Worm (Caenorhabditis elegans) whole organism, dauer: ENCODE measurements around the gene nhr-204.

Experiments used
- unc-62 ChIP-seq: sonication (generic microtip); optimal IDR thresholded peaks from 2 replicates; lab custom pipeline; 2017; ENCODE audit warnings: missing biosample characterization, missing genetic modification reagents, missing genetic modification characterization

Gene nhr-204

DNA sequence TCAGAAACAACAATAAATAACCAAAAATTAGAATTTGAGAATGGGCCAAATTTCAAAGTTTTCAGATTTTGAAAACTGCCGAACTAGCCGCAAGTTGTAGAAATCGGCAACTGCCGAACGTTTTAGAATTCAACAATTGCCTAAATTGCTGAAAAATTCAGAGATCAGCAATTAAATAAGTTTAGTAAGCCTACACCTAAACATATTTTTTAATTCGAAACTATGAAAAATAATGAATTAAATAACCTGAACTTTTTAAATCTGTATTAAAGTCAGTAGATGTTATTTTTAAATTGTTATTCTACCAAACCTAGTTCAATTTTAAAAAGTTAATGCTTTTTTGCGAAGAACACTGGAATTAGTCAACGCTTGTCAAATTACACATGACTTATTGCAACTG lies at the start of gene nhr-204:
Gene nhr-204 (minus strand): TSS at position 101 of the 400 bp plus-strand sequence.
- no peak for TF ChIP-seq unc-62 (GFP tag; lab: Kevin White, UChicago)

DNA sequence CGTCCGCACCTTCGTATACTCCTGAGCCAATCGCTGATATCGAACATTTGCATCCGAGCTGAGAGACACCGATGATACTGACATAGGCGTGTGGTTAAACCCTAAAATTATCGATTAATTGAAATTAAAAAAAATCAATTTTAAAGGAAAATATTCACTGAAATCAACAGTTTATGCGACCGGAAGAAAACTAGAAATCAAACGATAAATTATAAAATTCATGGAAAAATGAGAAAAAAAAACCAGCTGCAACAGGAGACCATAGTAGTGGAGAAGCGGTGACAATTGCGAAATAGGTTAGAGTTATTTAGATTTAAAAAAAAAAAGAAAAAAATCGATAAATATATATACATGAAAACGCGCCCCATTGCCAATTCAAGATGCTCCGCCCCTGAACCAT lies 46.0 kb upstream of the nhr-204 start, which contains the start of gene F33E11.3:
Gene F33E11.3 (minus strand): TSS at position 101 of the 400 bp plus-strand sequence.
- TF ChIP-seq unc-62 (GFP tag; lab: Kevin White, UChicago) = no peak

DNA sequence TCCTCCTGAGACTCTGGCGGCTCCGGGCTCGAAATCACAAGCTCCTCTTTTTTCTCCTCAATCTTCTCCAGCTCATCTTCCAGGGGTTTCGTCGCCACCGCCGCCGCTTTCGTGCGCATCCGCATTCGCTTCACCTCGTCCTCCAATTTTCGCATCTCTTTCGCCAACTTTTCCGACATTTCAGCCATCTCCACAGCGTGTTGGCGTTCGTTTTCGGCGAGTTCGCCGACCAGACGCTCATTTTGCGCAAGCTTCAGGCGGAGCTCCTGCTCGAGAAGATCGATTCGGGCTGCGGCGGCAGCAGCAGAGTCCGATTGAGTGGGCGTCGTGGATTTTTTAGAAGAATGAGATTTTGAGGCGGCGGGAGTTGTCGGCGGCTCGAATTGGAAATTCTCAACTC lies 44.6 kb upstream of the nhr-204 start:
- TF ChIP-seq unc-62 (GFP tag; lab: Kevin White, UChicago) = no peak

DNA sequence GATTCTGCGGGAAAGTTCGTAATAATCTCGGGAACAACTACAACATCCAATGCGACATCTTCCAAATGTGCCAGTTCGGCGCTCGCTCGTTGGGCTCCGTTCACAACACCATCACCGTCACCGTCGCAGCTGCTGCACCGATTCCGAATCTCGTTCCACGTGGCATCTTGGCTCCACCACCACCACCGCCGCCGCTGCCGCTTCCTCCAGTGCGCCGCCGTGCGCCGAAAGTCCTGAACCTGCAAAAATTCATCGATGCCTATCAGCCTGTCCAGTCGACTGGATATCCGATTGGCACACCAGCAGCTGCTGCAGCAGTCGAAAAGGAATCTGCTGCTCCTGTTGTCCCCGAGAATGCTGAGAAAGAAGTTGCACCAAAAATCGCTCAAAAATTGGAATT lies 39.8 kb upstream of the nhr-204 start:
- no peak for TF ChIP-seq unc-62 (GFP tag; lab: Kevin White, UChicago)

DNA sequence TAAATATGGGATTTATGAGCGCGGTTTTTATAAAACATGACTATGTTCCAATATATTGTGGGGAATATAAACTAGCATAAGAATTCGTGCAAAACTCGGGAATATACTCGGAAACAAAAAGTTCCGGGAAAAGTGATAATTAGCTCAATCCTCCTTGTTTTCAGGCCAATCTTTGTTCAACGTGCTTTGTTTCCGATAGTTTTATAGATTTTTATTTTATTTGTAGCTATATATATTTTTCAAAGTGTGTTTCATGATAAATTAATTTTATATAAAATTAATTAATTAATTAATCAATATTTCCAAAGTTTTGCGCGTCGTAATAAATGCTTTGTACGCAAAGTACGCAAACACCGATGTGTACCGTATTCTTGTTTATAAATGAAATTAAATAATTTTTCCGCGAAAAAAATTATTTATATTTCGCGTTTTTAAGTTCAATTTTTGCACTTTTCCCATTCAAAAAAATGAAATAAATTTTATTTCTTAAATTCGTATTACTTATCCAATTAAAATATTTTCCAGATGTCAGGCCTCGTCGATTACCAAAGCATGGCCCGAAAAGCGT lies 38.9 kb upstream of the nhr-204 start, which contains the start of gene F33E11.2:
Gene F33E11.2 (plus strand): TSS at position 524 of the 568 bp plus-strand sequence.
- no peak for TF ChIP-seq unc-62 (GFP tag; lab: Kevin White, UChicago)

DNA sequence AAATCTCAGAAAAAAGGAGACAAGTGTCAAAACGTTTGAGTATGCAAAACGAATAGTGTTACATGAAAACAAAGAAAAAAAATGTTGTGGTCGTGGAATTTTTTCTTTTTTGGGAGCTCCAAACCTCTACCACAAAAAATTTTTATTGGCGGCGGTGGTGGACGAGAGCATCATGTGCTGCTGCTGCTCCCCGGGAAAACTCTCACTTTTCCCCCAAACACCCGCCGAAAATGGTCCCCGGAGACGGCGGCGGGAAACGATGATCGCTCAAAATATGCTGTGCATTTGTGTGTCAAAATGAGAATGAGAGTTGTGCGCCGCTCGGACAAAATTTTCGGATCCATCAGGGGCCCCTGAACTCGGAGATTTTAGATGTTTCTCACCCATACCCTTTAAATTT lies 37.2 kb upstream of the nhr-204 start:
- no peak for TF ChIP-seq unc-62 (GFP tag; lab: Kevin White, UChicago)

DNA sequence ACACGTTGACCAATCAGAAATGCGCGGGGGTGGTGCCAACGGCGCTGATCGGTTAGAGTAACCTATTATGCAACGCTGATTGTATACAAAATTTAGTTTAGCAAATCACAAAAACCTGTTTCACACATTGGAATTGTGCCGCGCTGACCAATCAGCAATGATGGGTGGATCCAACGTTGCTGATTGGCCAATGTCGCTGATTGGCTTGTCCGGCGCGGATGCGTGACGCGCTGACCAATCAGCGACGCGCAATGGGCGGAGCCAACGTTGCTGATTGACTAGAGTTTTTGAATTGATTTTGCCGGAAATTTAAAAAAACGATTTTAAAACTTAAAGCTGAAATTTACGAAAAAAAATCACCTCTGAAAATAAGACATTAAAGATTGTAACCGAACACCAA lies 26.7 kb upstream of the nhr-204 start:
- no peak for TF ChIP-seq unc-62 (GFP tag; lab: Kevin White, UChicago)

DNA sequence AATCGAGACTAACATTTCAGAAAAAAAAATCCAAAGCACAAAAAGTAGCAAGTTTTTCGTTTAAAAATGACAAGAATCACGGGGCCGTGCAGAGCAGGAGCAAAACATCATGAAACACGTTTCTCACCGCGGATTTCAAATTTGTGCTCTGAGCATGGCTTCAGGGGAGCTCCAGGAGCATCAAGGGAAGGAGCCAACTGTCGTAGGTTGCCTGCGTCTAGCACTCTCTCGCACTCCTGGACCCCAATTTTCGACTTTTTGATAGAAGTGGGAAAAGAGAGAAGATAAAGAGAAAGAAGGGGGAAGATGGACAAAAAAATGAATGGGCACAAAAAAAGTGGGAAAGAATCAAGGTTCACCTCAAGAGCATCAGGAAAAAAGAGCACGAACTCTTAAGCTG lies 26.2 kb upstream of the nhr-204 start:
- TF ChIP-seq unc-62 (GFP tag; lab: Kevin White, UChicago) = no peak

DNA sequence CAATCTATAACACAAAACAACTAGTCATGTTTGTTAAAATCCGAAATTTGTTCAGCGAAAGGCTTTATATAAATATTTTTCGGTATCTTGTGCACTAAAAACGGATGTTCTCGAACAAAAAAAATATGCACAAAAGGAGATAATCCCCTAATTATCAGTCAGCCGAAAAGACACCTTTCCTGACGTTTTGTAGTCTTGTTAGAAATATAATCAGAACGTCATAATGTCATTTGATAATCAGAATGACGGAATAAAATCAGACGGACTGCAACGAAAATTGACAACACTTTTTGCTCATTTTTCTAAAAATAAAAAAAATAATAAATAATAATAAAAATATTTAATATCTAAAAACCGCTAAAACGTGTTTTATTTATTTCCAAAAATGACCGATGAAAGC lies 25.3 kb upstream of the nhr-204 start:
- no peak for TF ChIP-seq unc-62 (GFP tag; lab: Kevin White, UChicago)

DNA sequence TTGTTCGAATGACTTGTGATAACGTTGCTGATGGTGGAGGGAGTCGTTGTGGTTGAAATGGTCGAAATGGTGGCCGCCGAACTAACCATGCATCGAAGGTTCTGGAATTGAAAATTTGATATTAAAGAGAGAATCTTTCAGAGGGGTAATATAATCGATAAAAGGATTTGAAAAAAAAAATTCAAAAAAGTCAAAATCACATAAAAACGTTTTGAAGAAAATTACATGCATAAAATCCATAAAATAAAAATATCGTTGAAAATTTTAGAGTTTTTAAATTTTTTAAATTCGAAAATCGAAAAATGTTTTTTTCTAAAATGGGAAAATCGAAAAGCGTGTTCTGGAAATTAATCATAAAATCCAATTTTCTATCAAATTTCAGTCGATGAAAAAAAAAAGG lies 23.0 kb upstream of the nhr-204 start, which contains the start of gene npr-5:
Gene npr-5 (minus strand): TSS at position 101 of the 400 bp plus-strand sequence.
- TF ChIP-seq unc-62 (GFP tag; lab: Kevin White, UChicago) = no peak

DNA sequence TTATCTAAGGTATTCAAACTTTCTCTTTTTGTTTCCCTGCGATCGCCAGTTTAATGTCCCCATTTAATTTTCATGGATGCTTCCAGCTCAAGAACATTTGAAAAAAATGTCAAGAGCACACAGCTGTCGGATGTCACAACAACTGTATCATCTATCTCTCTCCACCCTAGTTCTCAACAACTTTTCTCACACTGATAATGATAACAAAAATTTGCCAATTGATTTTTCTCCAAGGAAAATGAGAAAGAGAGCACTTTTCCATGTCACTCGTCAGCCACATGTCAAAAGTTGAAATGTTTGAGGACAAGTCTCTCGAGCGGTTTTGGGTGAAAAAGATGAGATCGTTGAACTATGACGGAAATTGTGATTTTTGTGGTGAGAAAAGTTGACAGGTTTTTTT lies 22.5 kb upstream of the nhr-204 start:
- TF ChIP-seq unc-62 (GFP tag; lab: Kevin White, UChicago) = no peak

DNA sequence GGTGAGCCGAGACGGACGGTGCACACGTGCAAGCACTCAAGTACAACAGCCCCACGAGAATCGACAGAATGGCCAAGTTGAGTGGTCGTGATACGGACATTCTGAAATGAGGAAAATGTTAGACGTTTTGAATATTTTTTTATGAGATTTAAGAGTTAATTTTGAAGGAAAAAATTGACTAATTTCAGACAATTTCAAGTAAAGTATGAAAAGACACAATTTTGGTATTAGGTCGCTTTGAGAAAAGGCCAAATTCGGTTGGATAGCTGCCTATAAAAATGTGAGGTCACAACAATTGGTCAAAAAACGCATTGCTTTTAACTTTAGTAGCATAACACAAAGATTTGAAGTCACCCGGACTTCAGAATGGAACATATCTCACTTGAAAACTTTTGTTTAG lies 14.2 kb upstream of the nhr-204 start, which contains the start of gene nlp-70:
Gene nlp-70 (minus strand): TSS at position 101 of the 400 bp plus-strand sequence.
- TF ChIP-seq unc-62 (GFP tag; lab: Kevin White, UChicago) = no peak

DNA sequence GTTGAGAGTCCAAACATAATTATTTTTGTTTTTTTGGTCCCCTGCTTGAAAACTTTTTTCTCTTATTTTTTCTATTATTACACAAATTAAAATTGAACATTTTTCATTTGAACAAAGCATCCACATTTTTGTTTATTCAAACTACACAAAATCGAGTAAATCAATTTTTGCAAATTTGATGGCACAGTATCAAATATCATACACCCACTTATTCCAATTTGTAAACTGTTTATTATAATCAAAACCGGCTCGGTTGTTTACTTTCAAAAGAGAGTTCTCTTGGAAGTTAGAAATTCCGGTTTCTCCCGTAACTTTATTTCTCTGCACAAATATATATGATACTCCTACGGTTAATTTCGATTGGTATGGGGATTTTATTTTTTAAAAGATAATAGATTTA lies 9.4 kb upstream of the nhr-204 start, which contains the start of gene lgc-26:
Gene lgc-26 (plus strand): TSS at position 301 of the 400 bp plus-strand sequence.
- TF ChIP-seq unc-62 (GFP tag; lab: Kevin White, UChicago) = no peak

DNA sequence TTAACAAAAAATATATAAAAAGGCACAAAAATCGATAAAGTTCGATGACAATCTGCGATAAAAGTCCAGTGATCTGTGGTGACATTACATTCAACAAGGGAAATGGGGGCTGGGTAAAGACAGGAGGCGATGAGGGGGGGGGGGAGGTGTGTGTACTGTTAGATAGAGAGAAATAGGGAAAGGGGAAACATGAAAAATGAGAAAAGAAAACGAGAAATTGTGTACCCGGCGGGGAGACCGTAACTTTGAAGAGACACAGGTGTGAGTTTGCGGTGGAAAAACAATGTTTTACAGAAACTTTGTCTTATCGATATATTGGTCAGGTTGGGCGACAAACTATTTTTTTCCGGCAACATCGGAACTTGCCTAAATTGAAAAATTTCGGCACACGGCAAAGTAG lies 1.7 kb upstream of the nhr-204 start:
- no peak for TF ChIP-seq unc-62 (GFP tag; lab: Kevin White, UChicago)

DNA sequence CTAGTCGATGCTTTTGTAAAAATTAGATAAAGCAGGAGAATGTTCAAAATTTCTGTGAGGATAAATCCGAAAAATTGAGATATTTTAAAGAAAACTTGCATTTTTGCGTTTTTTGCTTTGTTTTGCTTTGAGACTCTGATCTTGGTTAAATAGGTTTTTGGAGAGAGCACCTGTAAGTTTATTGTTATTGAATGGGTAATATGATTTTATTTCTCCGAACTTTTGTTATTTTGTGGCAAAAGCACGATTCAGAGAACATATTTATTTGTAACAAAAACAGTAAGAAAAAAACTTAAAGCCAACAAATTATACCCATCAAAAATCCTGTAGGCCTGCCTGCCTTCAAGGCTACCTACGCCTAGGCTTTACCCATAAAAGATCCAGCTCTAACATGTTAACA lies 4.0 kb downstream of the nhr-204 start, which contains the start of gene str-121:
Gene str-121 (minus strand): TSS at position 101 of the 400 bp plus-strand sequence.
- TF ChIP-seq unc-62 (GFP tag; lab: Kevin White, UChicago) = no peak

DNA sequence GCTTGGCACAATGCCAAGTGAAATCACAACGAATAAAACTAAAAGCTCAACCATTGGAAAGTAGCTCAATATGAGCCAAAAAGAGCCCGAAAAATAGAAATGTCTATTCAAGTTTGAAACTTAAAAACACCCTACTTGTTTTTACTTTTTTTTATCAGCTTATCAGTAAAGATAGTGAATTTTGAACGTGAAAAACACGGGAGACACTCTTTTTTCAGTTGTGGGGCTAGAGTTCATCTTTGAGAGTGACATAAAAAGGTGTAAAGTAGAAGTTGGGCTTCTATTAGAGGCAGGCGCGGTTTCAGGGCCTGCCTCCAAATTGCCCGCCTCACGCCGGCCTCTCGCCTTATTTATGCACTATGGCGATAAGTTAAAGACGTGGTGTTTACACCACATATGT lies 7.0 kb downstream of the nhr-204 start, which contains the start of gene oac-39:
Gene oac-39 (minus strand): TSS at position 101 of the 400 bp plus-strand sequence.
- no peak for TF ChIP-seq unc-62 (GFP tag; lab: Kevin White, UChicago)

DNA sequence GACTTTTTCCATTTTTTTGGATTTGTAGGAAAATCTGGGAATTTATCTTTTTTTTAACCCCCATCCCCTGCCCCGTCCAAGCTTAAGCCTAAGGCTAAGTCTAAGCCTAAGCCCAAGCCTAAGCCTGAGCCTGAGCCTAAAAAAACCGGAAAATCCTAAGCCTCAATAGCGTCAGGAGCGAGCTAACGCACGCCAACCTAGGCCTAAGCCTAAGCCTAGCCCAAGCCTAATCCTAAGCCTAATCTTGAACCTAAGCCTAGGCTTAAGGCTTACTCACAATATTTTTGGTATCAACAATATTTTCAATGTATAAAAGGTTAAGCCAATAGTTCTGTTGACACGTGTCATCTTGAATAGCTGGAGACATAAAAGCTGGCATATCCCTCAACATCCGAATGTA lies 10.0 kb downstream of the nhr-204 start:
- no peak for TF ChIP-seq unc-62 (GFP tag; lab: Kevin White, UChicago)
